Worm (Caenorhabditis elegans) whole organism, late embryonic: ENCODE measurements around the gene pgm-3.
A peak's percentile ranks its signal among the peaks of the same experiment; 100 is the strongest.

ENCODE experiments used
- C08G9.2 ChIP-seq: sonication (generic microtip); optimal IDR thresholded peaks from 2 replicates; lab custom pipeline; 2016; ENCODE audit warnings: mild to moderate bottlenecking, missing genetic modification characterization, moderate library complexity, missing compliant biosample characterization
- C38D4.7 ChIP-seq: fragments of 200-800 bp; sonication (Bioruptor generic); optimal IDR thresholded peaks from 2 replicates; lab custom pipeline; 2018; ENCODE audit warnings: mild to moderate bottlenecking, missing genetic modification characterization, moderate library complexity, missing compliant biosample characterization
- F13H6.1 ChIP-seq: sonication (generic microtip); optimal IDR thresholded peaks from 2 replicates; lab custom pipeline; 2016; ENCODE audit warnings: missing genetic modification characterization, missing compliant biosample characterization
- K02D7.2 ChIP-seq: sonication (generic microtip); optimal IDR thresholded peaks from 2 replicates; lab custom pipeline; 2017; ENCODE audit warnings: mild to moderate bottlenecking, missing genetic modification characterization, missing compliant biosample characterization
- K09A11.1 ChIP-seq: sonication (generic microtip); optimal IDR thresholded peaks from 2 replicates; lab custom pipeline; 2017; ENCODE audit warnings: antibody characterized with exemption, mild to moderate bottlenecking, missing genetic modification characterization, missing compliant biosample characterization; ENCODE audit not compliant: insufficient read depth
- T23F11.4 ChIP-seq: fragments of 200-800 bp; sonication (Bioruptor generic); optimal IDR thresholded peaks from 2 replicates; lab custom pipeline; 2018; ENCODE audit warnings: mild to moderate bottlenecking, missing genetic modification characterization, missing compliant biosample characterization
- Y22D7AL.16 ChIP-seq: sonication (generic microtip); optimal IDR thresholded peaks from 2 replicates; lab custom pipeline; 2016; ENCODE audit warnings: missing genetic modification characterization, missing compliant biosample characterization
- ahr-1 ChIP-seq: sonication (generic microtip); optimal IDR thresholded peaks from 2 replicates; lab custom pipeline; 2016; ENCODE audit warnings: missing genetic modification characterization, missing compliant biosample characterization
- ama-1 ChIP-seq: fragments of 150-350 bp; optimal IDR thresholded peaks from 2 replicates; lab custom pipeline; 2014
- ceh-14 ChIP-seq: sonication (generic microtip); optimal IDR thresholded peaks from 2 replicates; lab custom pipeline; 2016; ENCODE audit warnings: missing genotype, missing genetic modification characterization, missing compliant biosample characterization
- ceh-18 ChIP-seq: sonication (generic microtip); optimal IDR thresholded peaks from 2 replicates; lab custom pipeline; 2016; ENCODE audit warnings: missing genetic modification characterization, missing compliant biosample characterization
- ceh-19 ChIP-seq: fragments of 200-800 bp; sonication (Bioruptor generic); optimal IDR thresholded peaks from 2 replicates; lab custom pipeline; 2018; ENCODE audit warnings: mild to moderate bottlenecking, missing genetic modification characterization, missing compliant biosample characterization
- ceh-2 ChIP-seq: sonication (generic microtip); optimal IDR thresholded peaks from 2 replicates; lab custom pipeline; 2016; ENCODE audit warnings: missing genotype, missing genetic modification characterization, missing compliant biosample characterization
- ceh-22 ChIP-seq: sonication (generic microtip); optimal IDR thresholded peaks from 2 replicates; lab custom pipeline; 2017; ENCODE audit warnings: missing biosample characterization, missing genetic modification characterization
- ceh-24 ChIP-seq: sonication (generic microtip); optimal IDR thresholded peaks from 2 replicates; lab custom pipeline; 2016; ENCODE audit warnings: mild to moderate bottlenecking, missing genetic modification characterization, missing compliant biosample characterization
- ceh-48 ChIP-seq: sonication (generic microtip); optimal IDR thresholded peaks from 2 replicates; lab custom pipeline; 2016; ENCODE audit warnings: missing genetic modification characterization, inconsistent platforms, missing compliant biosample characterization
- che-1 ChIP-seq: sonication (generic microtip); optimal IDR thresholded peaks from 2 replicates; lab custom pipeline; 2016; ENCODE audit warnings: mild to moderate bottlenecking, missing genetic modification characterization, missing compliant biosample characterization
- dmd-4 ChIP-seq: sonication (generic microtip); optimal IDR thresholded peaks from 2 replicates; lab custom pipeline; 2016; ENCODE audit warnings: borderline replicate concordance, missing genetic modification characterization, missing compliant biosample characterization
- dve-1 ChIP-seq: sonication (generic microtip); optimal IDR thresholded peaks from 2 replicates; lab custom pipeline; 2017; ENCODE audit warnings: antibody characterized with exemption, mild to moderate bottlenecking, missing genetic modification characterization, missing compliant biosample characterization
- elt-2 ChIP-seq: sonication (generic microtip); optimal IDR thresholded peaks from 2 replicates; lab custom pipeline; 2016; ENCODE audit warnings: missing genetic modification reagents, missing genetic modification characterization, missing compliant biosample characterization
- elt-4 ChIP-seq: sonication (generic microtip); optimal IDR thresholded peaks from 2 replicates; lab custom pipeline; 2016; ENCODE audit warnings: missing genetic modification characterization, missing compliant biosample characterization
- ets-4 ChIP-seq: sonication (generic microtip); optimal IDR thresholded peaks from 2 replicates; lab custom pipeline; 2016; ENCODE audit warnings: missing genetic modification characterization, missing compliant biosample characterization
- eyg-1 ChIP-seq: sonication (generic microtip); optimal IDR thresholded peaks from 2 replicates; lab custom pipeline; 2016; ENCODE audit warnings: missing genotype, missing genetic modification characterization, missing compliant biosample characterization
- fkh-10 ChIP-seq: fragments of 150-350 bp; optimal IDR thresholded peaks from 2 replicates; lab custom pipeline; 2014; ENCODE audit warnings: missing biosample characterization, missing genetic modification reagents, missing genetic modification characterization
- fkh-6 ChIP-seq: sonication (generic microtip); optimal IDR thresholded peaks from 2 replicates; lab custom pipeline; 2016; ENCODE audit warnings: missing genetic modification characterization, missing compliant biosample characterization
- gmeb-2 ChIP-seq: sonication (generic microtip); optimal IDR thresholded peaks from 2 replicates; lab custom pipeline; 2016; ENCODE audit warnings: missing genetic modification characterization, inconsistent platforms, missing compliant biosample characterization
- hlh-13 ChIP-seq: fragments of 200-800 bp; sonication (Bioruptor generic); optimal IDR thresholded peaks from 2 replicates; lab custom pipeline; 2018; ENCODE audit warnings: mild to moderate bottlenecking, missing genetic modification characterization, missing compliant biosample characterization
- hlh-15 ChIP-seq: sonication (generic microtip); optimal IDR thresholded peaks from 2 replicates; lab custom pipeline; 2016; ENCODE audit warnings: missing genetic modification characterization, missing compliant biosample characterization
- hlh-30 ChIP-seq: sonication (generic microtip); optimal IDR thresholded peaks from 2 replicates; lab custom pipeline; 2017; ENCODE audit warnings: antibody characterized with exemption, missing genetic modification characterization, missing compliant biosample characterization; ENCODE audit not compliant: insufficient read depth
- lim-6 ChIP-seq: sonication (generic microtip); optimal IDR thresholded peaks from 2 replicates; lab custom pipeline; 2016; ENCODE audit warnings: missing genetic modification characterization, missing compliant biosample characterization
- lin-11 ChIP-seq: fragments of 200-800 bp; sonication (Bioruptor generic); optimal IDR thresholded peaks from 2 replicates; lab custom pipeline; 2018; ENCODE audit warnings: mild to moderate bottlenecking, missing genetic modification characterization, missing compliant biosample characterization
- madf-2 ChIP-seq: sonication (generic microtip); optimal IDR thresholded peaks from 2 replicates; lab custom pipeline; 2017; ENCODE audit warnings: missing genetic modification characterization, missing compliant biosample characterization
- nfya-1 ChIP-seq: sonication (generic microtip); optimal IDR thresholded peaks from 2 replicates; lab custom pipeline; 2017; ENCODE audit warnings: missing genetic modification characterization, mild to moderate bottlenecking, missing compliant biosample characterization, antibody characterized with exemption, moderate library complexity
- nhr-11 ChIP-seq: fragments of 150-350 bp; optimal IDR thresholded peaks from 2 replicates; lab custom pipeline; 2014; ENCODE audit warnings: missing biosample characterization, missing genetic modification characterization
- nhr-232 ChIP-seq: sonication (generic microtip); optimal IDR thresholded peaks from 2 replicates; lab custom pipeline; 2016; ENCODE audit warnings: missing genetic modification characterization, missing compliant biosample characterization
- pag-3 ChIP-seq: sonication (generic microtip); optimal IDR thresholded peaks from 2 replicates; lab custom pipeline; 2016; ENCODE audit warnings: missing compliant biosample characterization, missing genetic modification characterization, borderline replicate concordance
- pat-9 ChIP-seq: fragments of 200-800 bp; sonication (Bioruptor generic); optimal IDR thresholded peaks from 2 replicates; lab custom pipeline; 2018; ENCODE audit warnings: mild to moderate bottlenecking, missing genetic modification characterization, moderate library complexity, missing compliant biosample characterization
- pax-1 ChIP-seq: fragments of 150-350 bp; optimal IDR thresholded peaks from 2 replicates; lab custom pipeline; 2014; ENCODE audit warnings: missing biosample characterization, missing genetic modification characterization
- pha-4 ChIP-seq: fragments of 150-350 bp; optimal IDR thresholded peaks from 2 replicates; lab custom pipeline; 2018; ENCODE audit warnings: missing biosample characterization, missing genetic modification reagents, missing genetic modification characterization
- pros-1 ChIP-seq: fragments of 150-350 bp; optimal IDR thresholded peaks from 2 replicates; lab custom pipeline; 2014; ENCODE audit warnings: missing biosample characterization, missing genetic modification reagents, missing genetic modification characterization
- rnt-1 ChIP-seq: sonication (generic microtip); optimal IDR thresholded peaks from 2 replicates; lab custom pipeline; 2016; ENCODE audit warnings: missing genetic modification characterization, missing compliant biosample characterization
- sdc-2 ChIP-seq: sonication (generic microtip); optimal IDR thresholded peaks from 2 replicates; lab custom pipeline; 2016; ENCODE audit warnings: missing genotype, missing genetic modification characterization, missing compliant biosample characterization
- sox-2 ChIP-seq: fragments of 200-800 bp; sonication (Bioruptor generic); IDR thresholded peaks from 2 replicates; pipeline ENCODE4 v1.3.6; 2022; ENCODE audit warnings: missing genetic modification reagents, missing genetic modification characterization, missing compliant biosample characterization
- syd-9 ChIP-seq: sonication (generic microtip); optimal IDR thresholded peaks from 2 replicates; lab custom pipeline; 2016; ENCODE audit warnings: mild to moderate bottlenecking, missing genetic modification characterization, moderate library complexity, missing compliant biosample characterization
- tbx-2 ChIP-seq: sonication (generic microtip); optimal IDR thresholded peaks from 2 replicates; lab custom pipeline; 2016; ENCODE audit warnings: missing genetic modification characterization, missing compliant biosample characterization
- ttx-3 ChIP-seq: sonication (generic microtip); optimal IDR thresholded peaks from 2 replicates; lab custom pipeline; 2016; ENCODE audit warnings: missing genetic modification reagents, missing genetic modification characterization, missing compliant biosample characterization
- unc-3 ChIP-seq, 2 experiments: fragments of 200-800 bp in 1 of 2; sonication (Bioruptor generic) in 1 of 2; sonication (generic microtip) in 1 of 2; conservative IDR thresholded peaks in 1 of 2; optimal IDR thresholded peaks in 1 of 2; 2 replicates each; pipeline versions ENCODE4 v1.3.6 to Lab custom; 2016 to 2022; ENCODE audit warnings: missing compliant biosample characterization in 2 of 2, missing genetic modification characterization in 2 of 2, missing genetic modification reagents in 1 of 2
- unc-55 ChIP-seq: sonication (generic microtip); optimal IDR thresholded peaks from 2 replicates; lab custom pipeline; 2017; ENCODE audit warnings: missing biosample characterization, missing genetic modification reagents, missing genetic modification characterization
- ztf-16 ChIP-seq: sonication (generic microtip); optimal IDR thresholded peaks from 2 replicates; lab custom pipeline; 2017; ENCODE audit warnings: missing genetic modification characterization, missing compliant biosample characterization

pgm-3 gene

ce11 chrIV:8686966-8687365 lies 38.6 kb upstream of the pgm-3 start:
- TF ChIP-seq pag-3 (no peak), gmeb-2 (tag; lab: Kevin White, UChicago) (no peak), lim-6 (tag; lab: Kevin White, UChicago) (no peak), K09A11.1 (tag; lab: Kevin White, UChicago) (no peak), ceh-2 (tag; lab: Kevin White, UChicago) (no peak), syd-9 (tag; lab: Kevin White, UChicago) (no peak), ceh-48 (tag; lab: Kevin White, UChicago) (no peak), F13H6.1 (tag; lab: Kevin White, UChicago) (no peak), eyg-1 (tag; lab: Kevin White, UChicago) (no peak), hlh-15 (tag; lab: Kevin White, UChicago) (no peak), madf-2 (no peak), pros-1 (no peak), fkh-10 (GFP tag; lab: Kevin White, UChicago) (no peak), ama-1 (no peak), C08G9.2 (tag; lab: Kevin White, UChicago) (no peak)

ce11 chrIV:8687605-8688191 lies 37.8 kb upstream of the pgm-3 start, which contains the start of gene snrp-3:
snrp-3 (minus strand) TSS chrIV:8687810.
- no peak for TF ChIP-seq pax-1 (tag; lab: Kevin White, UChicago)
- TF ChIP-seq hlh-13 (GFP tag; lab: Kevin White, UChicago), result no peak
- TF ChIP-seq pros-1, result no peak
- no peak for TF ChIP-seq ceh-19 (GFP tag; lab: Kevin White, UChicago)
- peak; percentile 60 for TF ChIP-seq ceh-18 (tag; lab: Kevin White, UChicago)
- peak; percentile 8 for TF ChIP-seq tbx-2
- no peak for TF ChIP-seq eyg-1 (tag; lab: Kevin White, UChicago)
- no peak for TF ChIP-seq ttx-3
- TF ChIP-seq K02D7.2, result no peak
- no peak for TF ChIP-seq T23F11.4 (GFP tag; lab: Kevin White, UChicago)
- no peak for TF ChIP-seq C38D4.7 (GFP tag; lab: Kevin White, UChicago)
- no peak for TF ChIP-seq unc-3 (GFP tag; conservative IDR thresholded peaks at IDR 0.05; lab: Robert Waterston, UW)
- TF ChIP-seq unc-3 (tag; optimal IDR thresholded peaks at IDR 0.05; lab: Kevin White, UChicago), result no peak
- peak; percentile 42 for TF ChIP-seq unc-55 (GFP tag; lab: Kevin White, UChicago)
- no peak for TF ChIP-seq elt-4 (tag; lab: Kevin White, UChicago)
- TF ChIP-seq ceh-24, result no peak
- peak; percentile 12 for TF ChIP-seq ceh-14 (tag; lab: Kevin White, UChicago)
- TF ChIP-seq dmd-4 (tag; lab: Kevin White, UChicago), result no peak
- no peak for TF ChIP-seq lim-6 (tag; lab: Kevin White, UChicago)
- no peak for TF ChIP-seq lin-11 (tag; lab: Kevin White, UChicago)
- no peak for TF ChIP-seq ceh-48 (tag; lab: Kevin White, UChicago)
- no peak for TF ChIP-seq ets-4 (tag; lab: Kevin White, UChicago)
- no peak for TF ChIP-seq sox-2 (GFP tag; lab: Robert Waterston, UW)
- peak; percentile 12 for TF ChIP-seq elt-2 (tag; lab: Kevin White, UChicago)
- TF ChIP-seq che-1 (tag; lab: Kevin White, UChicago), result no peak
- no peak for TF ChIP-seq pag-3
- no peak for TF ChIP-seq pha-4
- no peak for TF ChIP-seq ahr-1 (tag; lab: Kevin White, UChicago)
- no peak for TF ChIP-seq madf-2
- TF ChIP-seq nfya-1 (tag; lab: Kevin White, UChicago), result peak; percentile 63
- TF ChIP-seq dve-1, result peak; percentile 19
- no peak for TF ChIP-seq ztf-16 (tag; lab: Kevin White, UChicago)
- peak; percentile 80 for TF ChIP-seq hlh-30 (tag; lab: Kevin White, UChicago)
- no peak for TF ChIP-seq ceh-22 (tag; lab: Kevin White, UChicago)
- no peak for TF ChIP-seq pat-9
- TF ChIP-seq nhr-232 (tag; lab: Kevin White, UChicago), result no peak
- no peak for TF ChIP-seq fkh-10 (GFP tag; lab: Kevin White, UChicago)
- no peak for TF ChIP-seq gmeb-2 (tag; lab: Kevin White, UChicago)
- TF ChIP-seq nhr-11 (tag; lab: Kevin White, UChicago), result no peak
- TF ChIP-seq fkh-6 (tag; lab: Kevin White, UChicago), result no peak
- no peak for TF ChIP-seq sdc-2 (tag; lab: Kevin White, UChicago)
- no peak for TF ChIP-seq Y22D7AL.16 (tag; lab: Kevin White, UChicago)
- no peak for TF ChIP-seq hlh-15 (tag; lab: Kevin White, UChicago)
- no peak for TF ChIP-seq rnt-1
